Fruit fly (Drosophila melanogaster) whole organism, embryonic: ENCODE measurements around the gene form3.

Source experiments
- CG1024 ChIP-seq: fragments of 200-800 bp; sonication (Bioruptor generic); IDR thresholded peaks from 2 replicates; pipeline ENCODE4 v1.3.6; 2022; ENCODE audit warnings: missing biosample characterization, missing genetic modification characterization
- CG10979 ChIP-seq: fragments of 200-800 bp; sonication (Bioruptor generic); optimal IDR thresholded peaks from 2 replicates; lab custom pipeline; 2018; ENCODE audit warnings: missing biosample characterization, mild to moderate bottlenecking, missing genetic modification characterization, moderate library complexity
- CG11398 ChIP-seq: fragments of 200-800 bp; sonication (Bioruptor generic); optimal IDR thresholded peaks from 2 replicates; lab custom pipeline; 2016; ENCODE audit warnings: missing biosample characterization, missing genetic modification characterization
- CG11456 ChIP-seq: fragments of 200-800 bp; sonication (Bioruptor generic); IDR thresholded peaks from 3 replicates; pipeline ENCODE4 v1.3.6; 2022; ENCODE audit warnings: missing biosample characterization, missing genetic modification characterization
- CG13624 ChIP-seq: fragments of 200-800 bp; sonication (Bioruptor generic); optimal IDR thresholded peaks from 2 replicates; lab custom pipeline; 2016; ENCODE audit warnings: missing biosample characterization, missing genetic modification characterization
- CG14667 ChIP-seq: fragments of 200-800 bp; sonication (Bioruptor generic); IDR thresholded peaks from 2 replicates; pipeline ENCODE4 v1.3.6; 2022; ENCODE audit warnings: missing biosample characterization, missing genetic modification characterization
- CG14965 ChIP-seq: fragments of 200-800 bp; sonication (Bioruptor generic); optimal IDR thresholded peaks from 2 replicates; lab custom pipeline; 2016; ENCODE audit warnings: missing biosample characterization, missing genetic modification characterization, borderline replicate concordance
- CG16863 ChIP-seq: fragments of 200-800 bp; sonication (Bioruptor generic); optimal IDR thresholded peaks from 3 replicates; lab custom pipeline; 2016; ENCODE audit warnings: missing biosample characterization, missing genetic modification characterization
- CG17186 ChIP-seq: fragments of 200-800 bp; sonication (Bioruptor generic); optimal IDR thresholded peaks from 3 replicates; lab custom pipeline; 2017; ENCODE audit warnings: missing biosample characterization, missing genetic modification reagents, missing genetic modification characterization
- CG17361 ChIP-seq: fragments of 200-800 bp; sonication (Bioruptor generic); IDR thresholded peaks from 3 replicates; pipeline ENCODE4 v1.3.6; 2022; ENCODE audit warnings: missing biosample characterization, missing genetic modification characterization
- CG32532 ChIP-seq: fragments of 200-800 bp; sonication (Bioruptor generic); IDR thresholded peaks from 2 replicates; pipeline ENCODE4 v1.3.6; 2022; ENCODE audit warnings: missing biosample characterization, missing genetic modification characterization
- CG3281 ChIP-seq: fragments of 200-800 bp; sonication (Bioruptor generic); optimal IDR thresholded peaks from 3 replicates; lab custom pipeline; 2017; ENCODE audit warnings: missing biosample characterization, mild to moderate bottlenecking, missing genetic modification characterization
- CG3847 ChIP-seq: fragments of 200-800 bp; sonication (Bioruptor generic); IDR thresholded peaks from 2 replicates; pipeline ENCODE4 v1.3.6; 2022; ENCODE audit warnings: missing biosample characterization, missing genetic modification characterization
- CG42726 ChIP-seq: fragments of 200-800 bp; sonication (Bioruptor generic); IDR thresholded peaks from 2 replicates; pipeline ENCODE4 v1.3.6; 2022; ENCODE audit warnings: missing biosample characterization, missing genetic modification characterization; ENCODE audit not compliant: partially characterized antibody
- CG4424 ChIP-seq: fragments of 200-800 bp; sonication (Bioruptor generic); optimal IDR thresholded peaks from 3 replicates; lab custom pipeline; 2016; ENCODE audit warnings: missing biosample characterization, missing genetic modification characterization
- CG7372 ChIP-seq: fragments of 200-800 bp; sonication (Bioruptor generic); IDR thresholded peaks from 2 replicates; pipeline ENCODE4 v1.3.6; 2022; ENCODE audit warnings: missing biosample characterization, missing genetic modification characterization
- Dll ChIP-seq: fragments of 200-800 bp; sonication (Bioruptor generic); IDR thresholded peaks from 4 replicates; pipeline ENCODE4 v1.3.6; 2022; ENCODE audit warnings: missing biosample characterization, missing genetic modification characterization; ENCODE audit not compliant: partially characterized antibody
- Dref ChIP-seq: fragments of 200-800 bp; sonication (Bioruptor generic); IDR thresholded peaks from 2 replicates; pipeline ENCODE4 v1.3.6; 2022; ENCODE audit warnings: missing biosample characterization, missing genetic modification characterization
- GATAe ChIP-seq: fragments of 200-800 bp; sonication (Bioruptor generic); conservative IDR thresholded peaks from 2 replicates; pipeline ENCODE4 v1.3.6; 2022; ENCODE audit warnings: missing biosample characterization, missing genetic modification characterization
- Lpt ChIP-seq: fragments of >200 bp; optimal IDR thresholded peaks from 2 replicates; lab custom pipeline; 2018; ENCODE audit warnings: missing biosample characterization, missing genetic modification characterization
- Meics ChIP-seq: fragments of 200-800 bp; sonication (Bioruptor generic); optimal IDR thresholded peaks from 2 replicates; lab custom pipeline; 2017; ENCODE audit warnings: missing biosample characterization, mild to moderate bottlenecking, missing genetic modification characterization
- Myb ChIP-seq: fragments of 200-800 bp; sonication (Bioruptor generic); optimal IDR thresholded peaks from 2 replicates; lab custom pipeline; 2016; ENCODE audit warnings: missing biosample characterization, missing genetic modification characterization
- NC2α ChIP-seq: fragments of 200-800 bp; sonication (Bioruptor generic); optimal IDR thresholded peaks from 2 replicates; lab custom pipeline; 2016; ENCODE audit warnings: missing biosample characterization, missing genetic modification characterization
- Pdp1 ChIP-seq, 2 experiments: fragments of 200-800 bp; sonication (Bioruptor generic); optimal IDR thresholded peaks; 3 replicates each; lab custom pipeline; 2016; ENCODE audit warnings: missing biosample characterization in 2 of 2, missing genetic modification characterization in 2 of 2, mild to moderate bottlenecking in 1 of 2, moderate library complexity in 1 of 2
- Spps ChIP-seq: fragments of 200-800 bp; sonication (Bioruptor generic); optimal IDR thresholded peaks from 2 replicates; lab custom pipeline; 2018; ENCODE audit warnings: missing biosample characterization, mild to moderate bottlenecking, missing genetic modification characterization
- ash1 ChIP-seq: fragments of 200-800 bp; sonication (Bioruptor generic); optimal IDR thresholded peaks from 2 replicates; lab custom pipeline; 2018; ENCODE audit warnings: missing biosample characterization, mild to moderate bottlenecking, missing genetic modification characterization
- cad ChIP-seq: fragments of >200 bp; optimal IDR thresholded peaks from 2 replicates; lab custom pipeline; 2017; ENCODE audit warnings: missing biosample characterization, missing genetic modification characterization
- crc ChIP-seq: fragments of 200-800 bp; sonication (Bioruptor generic); optimal IDR thresholded peaks from 2 replicates; lab custom pipeline; 2016; ENCODE audit warnings: missing biosample characterization, missing genetic modification characterization
- da ChIP-seq: fragments of 200-800 bp; sonication (Bioruptor generic); optimal IDR thresholded peaks from 2 replicates; lab custom pipeline; 2016; ENCODE audit warnings: missing biosample characterization, missing genetic modification characterization
- dan ChIP-seq: fragments of 200-800 bp; sonication (Bioruptor generic); IDR thresholded peaks from 2 replicates; pipeline ENCODE4 v1.3.6; 2022; ENCODE audit warnings: missing biosample characterization, missing genetic modification characterization
- dmrt99B ChIP-seq: fragments of 200-800 bp; sonication (Bioruptor generic); optimal IDR thresholded peaks from 2 replicates; lab custom pipeline; 2018; ENCODE audit warnings: missing biosample characterization, mild to moderate bottlenecking, missing genetic modification characterization, moderate library complexity
- en ChIP-seq: fragments of 200-800 bp; sonication (Bioruptor generic); optimal IDR thresholded peaks from 2 replicates; lab custom pipeline; 2016; ENCODE audit warnings: missing biosample characterization, missing genetic modification characterization
- ewg ChIP-seq: fragments of 200-800 bp; sonication (Bioruptor generic); optimal IDR thresholded peaks from 3 replicates; lab custom pipeline; 2017; ENCODE audit warnings: mild to moderate bottlenecking, missing biosample characterization, missing genetic modification reagents, missing genetic modification characterization
- gsb ChIP-seq: fragments of 200-800 bp; sonication (Bioruptor generic); IDR thresholded peaks from 2 replicates; pipeline ENCODE4 v1.3.6; 2022; ENCODE audit warnings: missing biosample characterization, missing genetic modification characterization
- gsb-n ChIP-seq: fragments of 200-800 bp; sonication (Bioruptor generic); optimal IDR thresholded peaks from 3 replicates; lab custom pipeline; 2018; ENCODE audit warnings: missing biosample characterization, mild to moderate bottlenecking, missing genetic modification characterization
- hbn ChIP-seq: fragments of 200-800 bp; sonication (Bioruptor generic); IDR thresholded peaks from 2 replicates; pipeline ENCODE4 v1.3.6; 2022; ENCODE audit warnings: missing biosample characterization, missing genetic modification characterization; ENCODE audit not compliant: partially characterized antibody
- hkb ChIP-seq, 2 experiments: fragments of 200-800 bp in 1 of 2; fragments of >200 bp in 1 of 2; sonication (Bioruptor generic) in 1 of 2; IDR thresholded peaks in 1 of 2; optimal IDR thresholded peaks in 1 of 2; 2 replicates each; pipeline versions ENCODE4 v1.3.6 to Lab custom; 2017 to 2022; ENCODE audit warnings: missing biosample characterization in 1 of 2, missing genetic modification characterization in 1 of 2
- ind ChIP-seq: fragments of 200-800 bp; sonication (Bioruptor generic); optimal IDR thresholded peaks from 3 replicates; lab custom pipeline; 2016; ENCODE audit warnings: missing biosample characterization, missing genetic modification characterization
- jumu ChIP-seq: fragments of 200-800 bp; sonication (Bioruptor generic); optimal IDR thresholded peaks from 3 replicates; lab custom pipeline; 2016; ENCODE audit warnings: missing biosample characterization, missing genetic modification characterization
- mirr ChIP-seq: fragments of 200-800 bp; sonication (Bioruptor generic); optimal IDR thresholded peaks from 3 replicates; lab custom pipeline; 2018; ENCODE audit warnings: missing biosample characterization, mild to moderate bottlenecking, missing genetic modification characterization
- phol ChIP-seq: fragments of 200-800 bp; sonication (Bioruptor generic); optimal IDR thresholded peaks from 3 replicates; lab custom pipeline; 2018; ENCODE audit warnings: missing biosample characterization, mild to moderate bottlenecking, missing genetic modification characterization, moderate library complexity
- sens-2 ChIP-seq: fragments of 200-800 bp; sonication (Bioruptor generic); IDR thresholded peaks from 2 replicates; pipeline ENCODE4 v1.3.6; 2022; ENCODE audit warnings: missing biosample characterization, missing genetic modification characterization
- sima ChIP-seq: fragments of 200-800 bp; sonication (Bioruptor generic); optimal IDR thresholded peaks from 2 replicates; lab custom pipeline; 2016; ENCODE audit warnings: missing biosample characterization, missing genetic modification characterization
- slou ChIP-seq: fragments of 200-800 bp; sonication (Bioruptor generic); optimal IDR thresholded peaks from 3 replicates; lab custom pipeline; 2016; ENCODE audit warnings: missing biosample characterization, missing genetic modification characterization
- sob ChIP-seq: fragments of 200-800 bp; sonication (Bioruptor generic); IDR thresholded peaks from 2 replicates; pipeline ENCODE4 v1.3.6; 2022; ENCODE audit warnings: missing biosample characterization, missing genetic modification characterization
- sr ChIP-seq: fragments of 200-800 bp; sonication (Bioruptor generic); IDR thresholded peaks from 3 replicates; pipeline ENCODE4 v1.3.6; 2022; ENCODE audit warnings: missing biosample characterization, missing genetic modification characterization
- tna ChIP-seq: fragments of 200-800 bp; sonication (Bioruptor generic); IDR thresholded peaks from 2 replicates; pipeline ENCODE4 v1.3.6; 2022; ENCODE audit warnings: missing biosample characterization, missing genetic modification characterization; ENCODE audit not compliant: partially characterized antibody
- twi ChIP-seq: fragments of 200-800 bp; optimal IDR thresholded peaks from 2 replicates; lab custom pipeline; 2019; ENCODE audit warnings: missing biosample characterization, mild to moderate bottlenecking, missing genetic modification characterization, moderate library complexity
- unc-4 ChIP-seq: fragments of 200-800 bp; sonication (Bioruptor generic); IDR thresholded peaks from 2 replicates; pipeline ENCODE4 v1.3.6; 2022; ENCODE audit warnings: missing biosample characterization, missing genetic modification characterization; ENCODE audit not compliant: partially characterized antibody
- wdn ChIP-seq: fragments of 200-800 bp; sonication (Bioruptor generic); IDR thresholded peaks from 2 replicates; pipeline ENCODE4 v1.3.6; 2022; ENCODE audit warnings: missing biosample characterization, missing genetic modification characterization
- yki ChIP-seq: fragments of >200 bp; optimal IDR thresholded peaks from 3 replicates; lab custom pipeline; 2018

Gene form3

dm6 chr3L:7090764-7091163 lies 3.9 kb upstream of the form3 start (continued):
- TF ChIP-seq slou (no peak), CG32532 (GFP tag; lab: Robert Waterston, UW) (peak; percentile 59), Myb (GFP tag; lab: Kevin White, UChicago) (peak; percentile 24), gsb (GFP tag; lab: Robert Waterston, UW) (peak; percentile 40; the same call in 1 of the 2 replicates), Dref (GFP tag; lab: Robert Waterston, UW) (no peak), ash1 (GFP tag; lab: Kevin White, UChicago) (no peak), dan (GFP tag; lab: Robert Waterston, UW) (no peak), Spps (peak; percentile 5), sob (GFP tag; lab: Robert Waterston, UW) (peak; percentile 76), CG4424 (GFP tag; lab: Kevin White, UChicago) (peak; percentile 69), hbn (GFP tag; lab: Robert Waterston, UW) (no peak), phol (tag; lab: Kevin White, UChicago) (peak; percentile 79), CG17361 (peak; percentile 74), CG3281 (GFP tag; lab: Kevin White, UChicago) (peak; percentile 59), ewg (GFP tag; lab: Kevin White, UChicago) (peak; percentile 2), CG14667 (peak; percentile 68), wdn (GFP tag; lab: Robert Waterston, UW) (no peak), yki (no peak), CG17186 (GFP tag; lab: Kevin White, UChicago) (no peak), cad (no peak), mirr (GFP tag; lab: Kevin White, UChicago) (no peak), CG11456 (GFP tag; lab: Robert Waterston, UW) (peak; percentile 66; the same call in 2 of the 3 replicates), hkb (optimal IDR thresholded peaks at IDR 0.05; lab: Kevin White, UChicago) (no peak), hkb (GFP tag; IDR thresholded peaks at IDR 0.05; lab: Robert Waterston, UW) (peak; percentile 78), sens-2 (GFP tag; lab: Robert Waterston, UW) (no peak; the same call in 1 of the 2 replicates), ind (GFP tag; lab: Kevin White, UChicago) (peak; percentile 71), GATAe (no peak), CG10979 (tag; lab: Kevin White, UChicago) (peak; percentile 64), CG14965 (no peak), NC2α (GFP tag; lab: Kevin White, UChicago) (no peak), CG1024 (GFP tag; lab: Robert Waterston, UW) (peak; percentile 47; the same call in 1 of the 2 replicates), CG42726 (no peak), en (GFP tag; lab: Kevin White, UChicago) (peak; percentile 35), sr (GFP tag; lab: Robert Waterston, UW) (peak; percentile 13; the same call in 1 of the 3 replicates), Dll (no peak), CG7372 (GFP tag; lab: Robert Waterston, UW) (peak; percentile 67), CG11398 (GFP tag; lab: Kevin White, UChicago) (no peak), CG16863 (GFP tag; lab: Kevin White, UChicago) (peak; percentile 27), unc-4 (GFP tag; lab: Robert Waterston, UW) (no peak), tna (no peak), Lpt (GFP tag; lab: Kevin White, UChicago) (no peak), twi (no peak), crc (GFP tag; lab: Kevin White, UChicago) (peak; percentile 41), dmrt99B (tag; lab: Kevin White, UChicago) (peak; percentile 88), da (GFP tag; lab: Kevin White, UChicago) (no peak), gsb-n (peak; percentile 5), jumu (GFP tag; lab: Kevin White, UChicago) (peak; percentile 21), Meics (GFP tag; lab: Kevin White, UChicago) (peak; percentile 69), Pdp1 (GFP tag; optimal IDR thresholded peaks at IDR 0.05; lab: Kevin White, UChicago) (peak; percentile 47 to 71), CG13624 (GFP tag; lab: Kevin White, UChicago) (peak; percentile 2), CG3847 (GFP tag; lab: Robert Waterston, UW) (no peak), sima (GFP tag; lab: Kevin White, UChicago) (no peak)
